Fruit fly (Drosophila melanogaster) whole organism, embryonic: Measurements from ENCODE around the gene CG42232.
A peak's percentile ranks its signal among the peaks of the same experiment; 100 is the strongest.

ENCODE experiments used
- ATbp ChIP-seq: fragments of 200-800 bp; sonication (Bioruptor generic); optimal IDR thresholded peaks from 2 replicates; lab custom pipeline; 2017; ENCODE audit warnings: missing biosample characterization, mild to moderate bottlenecking, missing genetic modification characterization, missing genetic modification reagents
- Asciz ChIP-seq: fragments of 200-800 bp; sonication (Bioruptor generic); optimal IDR thresholded peaks from 2 replicates; lab custom pipeline; 2017; ENCODE audit warnings: missing biosample characterization, mild to moderate bottlenecking, missing genetic modification characterization, missing genetic modification reagents
- CG10979 ChIP-seq: fragments of 200-800 bp; sonication (Bioruptor generic); optimal IDR thresholded peaks from 2 replicates; lab custom pipeline; 2018; ENCODE audit warnings: missing biosample characterization, mild to moderate bottlenecking, missing genetic modification characterization, moderate library complexity
- CG13775 ChIP-seq: fragments of 200-800 bp; sonication (Bioruptor generic); optimal IDR thresholded peaks from 3 replicates; lab custom pipeline; 2017; ENCODE audit warnings: missing biosample characterization, mild to moderate bottlenecking, missing genetic modification characterization
- CG14860 ChIP-seq: fragments of 200-800 bp; sonication (Bioruptor generic); IDR thresholded peaks from 3 replicates; pipeline ENCODE4 v1.3.6; 2022; ENCODE audit warnings: missing biosample characterization, missing genetic modification characterization; ENCODE audit not compliant: partially characterized antibody
- CG14965 ChIP-seq: fragments of 200-800 bp; sonication (Bioruptor generic); optimal IDR thresholded peaks from 2 replicates; lab custom pipeline; 2016; ENCODE audit warnings: missing biosample characterization, missing genetic modification characterization, borderline replicate concordance
- CG15601 ChIP-seq: fragments of 200-800 bp; sonication (Bioruptor generic); optimal IDR thresholded peaks from 3 replicates; lab custom pipeline; 2019; ENCODE audit warnings: missing biosample characterization, mild to moderate bottlenecking, missing genetic modification characterization, moderate library complexity
- CG2712 ChIP-seq: fragments of 200-800 bp; optimal IDR thresholded peaks from 3 replicates; lab custom pipeline; 2019; ENCODE audit warnings: missing biosample characterization, mild to moderate bottlenecking, missing genetic modification characterization, moderate library complexity
- CG3726 ChIP-seq: fragments of 200-800 bp; sonication (Bioruptor generic); IDR thresholded peaks from 3 replicates; pipeline ENCODE4, ENCODE4 v1.3.6; 2022; ENCODE audit warnings: missing biosample characterization, missing genetic modification characterization
- CG3995 ChIP-seq: fragments of 200-800 bp; sonication (Bioruptor generic); optimal IDR thresholded peaks from 3 replicates; lab custom pipeline; 2016; ENCODE audit warnings: missing biosample characterization, missing genetic modification characterization
- CG4424 ChIP-seq: fragments of 200-800 bp; sonication (Bioruptor generic); optimal IDR thresholded peaks from 3 replicates; lab custom pipeline; 2016; ENCODE audit warnings: missing biosample characterization, missing genetic modification characterization
- CG4820 ChIP-seq: fragments of 200-800 bp; sonication (Bioruptor generic); optimal IDR thresholded peaks from 3 replicates; lab custom pipeline; 2016; ENCODE audit warnings: missing biosample characterization, missing genetic modification characterization
- CG6654 ChIP-seq: fragments of 200-800 bp; sonication (Bioruptor generic); optimal IDR thresholded peaks from 2 replicates; lab custom pipeline; 2017; ENCODE audit warnings: missing biosample characterization, mild to moderate bottlenecking, missing genetic modification characterization
- CG7839 ChIP-seq: fragments of 200-800 bp; sonication (Bioruptor generic); optimal IDR thresholded peaks from 3 replicates; lab custom pipeline; 2018; ENCODE audit warnings: missing biosample characterization, mild to moderate bottlenecking, missing genetic modification characterization, moderate library complexity
- Doc2 ChIP-seq: fragments of 200-800 bp; sonication (Bioruptor generic); IDR thresholded peaks from 2 replicates; pipeline ENCODE4 v1.3.6; 2022; ENCODE audit warnings: missing biosample characterization, missing genetic modification characterization
- Elba2 ChIP-seq: fragments of 200-800 bp; sonication (Bioruptor generic); optimal IDR thresholded peaks from 3 replicates; lab custom pipeline; 2016; ENCODE audit warnings: missing biosample characterization, missing genetic modification characterization
- Gug ChIP-seq: fragments of 200-800 bp; sonication (Bioruptor generic); IDR thresholded peaks from 4 replicates; pipeline ENCODE4 v1.3.6; 2022; ENCODE audit warnings: missing biosample characterization, missing genetic modification characterization
- HLH3B ChIP-seq: fragments of 200-800 bp; sonication (Bioruptor generic); IDR thresholded peaks from 2 replicates; pipeline ENCODE4 v1.3.6; 2022; ENCODE audit warnings: missing biosample characterization, missing genetic modification characterization
- HmgD ChIP-seq: fragments of 200-800 bp; sonication (Bioruptor generic); optimal IDR thresholded peaks from 3 replicates; lab custom pipeline; 2016; ENCODE audit warnings: missing biosample characterization, missing genetic modification characterization
- Lhr ChIP-seq: fragments of 200-800 bp; sonication (Bioruptor generic); optimal IDR thresholded peaks from 3 replicates; lab custom pipeline; 2017; ENCODE audit warnings: mild to moderate bottlenecking, missing biosample characterization, missing genetic modification reagents, missing genetic modification characterization
- Med ChIP-seq: fragments of 200-800 bp; sonication (Bioruptor generic); peaks from one replicate; lab custom pipeline; 2016; ENCODE audit warnings: missing biosample characterization, missing genetic modification characterization, mild to moderate bottlenecking, inconsistent platforms, moderate library complexity
- NC2β ChIP-seq: fragments of 200-800 bp; sonication (Bioruptor generic); optimal IDR thresholded peaks from 2 replicates; lab custom pipeline; 2016; ENCODE audit warnings: missing biosample characterization, missing genetic modification characterization
- Opbp ChIP-seq: fragments of 200-800 bp; sonication (Bioruptor generic); IDR thresholded peaks from 3 replicates; pipeline ENCODE4 v1.3.6; 2022; ENCODE audit warnings: missing biosample characterization, missing genetic modification characterization; ENCODE audit not compliant: partially characterized antibody
- PHDP ChIP-seq: fragments of 200-800 bp; sonication (Bioruptor generic); optimal IDR thresholded peaks from 3 replicates; lab custom pipeline; 2018; ENCODE audit warnings: missing biosample characterization, mild to moderate bottlenecking, missing genetic modification characterization, moderate library complexity
- Ptx1 ChIP-seq: fragments of 200-800 bp; sonication (Bioruptor generic); IDR thresholded peaks from 2 replicates; pipeline ENCODE4 v1.3.6; 2022; ENCODE audit warnings: missing biosample characterization, missing genetic modification characterization
- Rx ChIP-seq: fragments of 200-800 bp; sonication (Bioruptor generic); IDR thresholded peaks from 2 replicates; pipeline ENCODE4 v1.3.6; 2022; ENCODE audit warnings: missing biosample characterization, missing genetic modification characterization
- Usf ChIP-seq: fragments of 200-800 bp; sonication (Bioruptor generic); optimal IDR thresholded peaks from 2 replicates; lab custom pipeline; 2017; ENCODE audit warnings: missing genotype, missing biosample characterization, missing genetic modification characterization
- ase ChIP-seq: fragments of 200-800 bp; sonication (Bioruptor generic); IDR thresholded peaks from 3 replicates; pipeline ENCODE4 v1.3.6; 2022; ENCODE audit warnings: missing biosample characterization, missing genetic modification characterization
- bcd ChIP-seq: fragments of 200-800 bp; sonication (Bioruptor generic); optimal IDR thresholded peaks from 2 replicates; lab custom pipeline; 2017; ENCODE audit warnings: missing biosample characterization, mild to moderate bottlenecking, missing genetic modification characterization
- br ChIP-seq: fragments of >200 bp; optimal IDR thresholded peaks from 2 replicates; lab custom pipeline; 2017
- cg ChIP-seq: fragments of 200-800 bp; sonication (Bioruptor generic); optimal IDR thresholded peaks from 3 replicates; lab custom pipeline; 2019; ENCODE audit warnings: missing biosample characterization, mild to moderate bottlenecking, missing genetic modification characterization, moderate library complexity
- chn ChIP-seq: fragments of 200-800 bp; sonication (Bioruptor generic); optimal IDR thresholded peaks from 2 replicates; lab custom pipeline; 2016; ENCODE audit warnings: missing biosample characterization, missing genetic modification characterization
- ci ChIP-seq: fragments of 200-800 bp; sonication (Bioruptor generic); IDR thresholded peaks from 3 replicates; pipeline ENCODE4 v1.3.6; 2022; ENCODE audit warnings: missing biosample characterization, missing genetic modification characterization
- cwo ChIP-seq: fragments of 200-800 bp; sonication (Bioruptor generic); optimal IDR thresholded peaks from 3 replicates; lab custom pipeline; 2017; ENCODE audit warnings: missing biosample characterization, missing genetic modification characterization, mild to moderate bottlenecking, moderate library complexity, missing genetic modification reagents
- ewg ChIP-seq: fragments of 200-800 bp; sonication (Bioruptor generic); optimal IDR thresholded peaks from 3 replicates; lab custom pipeline; 2017; ENCODE audit warnings: mild to moderate bottlenecking, missing biosample characterization, missing genetic modification reagents, missing genetic modification characterization
- fd102C ChIP-seq: fragments of 200-800 bp; sonication (Bioruptor generic); optimal IDR thresholded peaks from 2 replicates; lab custom pipeline; 2018; ENCODE audit warnings: missing biosample characterization, mild to moderate bottlenecking, missing genetic modification characterization, moderate library complexity
- ftz-f1 ChIP-seq: fragments of 200-800 bp; sonication (Bioruptor generic); optimal IDR thresholded peaks from 2 replicates; lab custom pipeline; 2016; ENCODE audit warnings: missing biosample characterization, missing genetic modification characterization
- ind ChIP-seq: fragments of 200-800 bp; sonication (Bioruptor generic); optimal IDR thresholded peaks from 3 replicates; lab custom pipeline; 2016; ENCODE audit warnings: missing biosample characterization, missing genetic modification characterization
- inv ChIP-seq: fragments of 200-800 bp; sonication (Bioruptor generic); IDR thresholded peaks from 2 replicates; pipeline ENCODE4 v1.3.6; 2022; ENCODE audit warnings: missing biosample characterization, missing genetic modification characterization; ENCODE audit not compliant: partially characterized antibody
- onecut ChIP-seq: fragments of 200-800 bp; sonication (Bioruptor generic); IDR thresholded peaks from 2 replicates; pipeline ENCODE4 v1.3.6; 2022; ENCODE audit warnings: missing biosample characterization, missing genetic modification characterization
- pan ChIP-seq, 4 experiments: fragments of >200 bp in 3 of 4; fragments of 200-800 bp in 1 of 4; sonication (Bioruptor generic) in 1 of 4; optimal IDR thresholded peaks in 3 of 4; IDR thresholded peaks in 1 of 4; 2 replicates each; pipeline versions ENCODE4 v1.3.6 to Lab custom; 2017 to 2022; ENCODE audit warnings: missing biosample characterization in 2 of 4, missing genetic modification characterization in 2 of 4, mixed read lengths in 1 of 4
- pho ChIP-seq: fragments of 200-800 bp; sonication (Bioruptor generic); optimal IDR thresholded peaks from 2 replicates; lab custom pipeline; 2016; ENCODE audit warnings: missing biosample characterization, missing genetic modification characterization
- prd ChIP-seq, 3 experiments: fragments of >200 bp in 2 of 3; fragments of 200-800 bp in 1 of 3; sonication (Bioruptor generic) in 1 of 3; optimal IDR thresholded peaks in 2 of 3; IDR thresholded peaks in 1 of 3; 2 replicates in 2 of 3; 3 replicates in 1 of 3; pipeline versions ENCODE4 v1.3.6 to Lab custom; 2017 to 2022; ENCODE audit warnings: missing biosample characterization in 1 of 3, missing genetic modification characterization in 1 of 3
- row ChIP-seq: fragments of 200-800 bp; sonication (Bioruptor generic); IDR thresholded peaks from 3 replicates; pipeline ENCODE4 v1.3.6; 2022; ENCODE audit warnings: missing biosample characterization, missing genetic modification characterization
- salm ChIP-seq: fragments of 200-800 bp; sonication (Bioruptor generic); optimal IDR thresholded peaks from 2 replicates; lab custom pipeline; 2018; ENCODE audit warnings: missing biosample characterization, mild to moderate bottlenecking, missing genetic modification characterization
- schlank ChIP-seq: fragments of 200-800 bp; sonication (Bioruptor generic); optimal IDR thresholded peaks from 2 replicates; lab custom pipeline; 2018; ENCODE audit warnings: missing biosample characterization, mild to moderate bottlenecking, missing genetic modification characterization
- sens-2 ChIP-seq: fragments of 200-800 bp; sonication (Bioruptor generic); IDR thresholded peaks from 2 replicates; pipeline ENCODE4 v1.3.6; 2022; ENCODE audit warnings: missing biosample characterization, missing genetic modification characterization
- trem ChIP-seq: fragments of 200-800 bp; optimal IDR thresholded peaks from 3 replicates; lab custom pipeline; 2019; ENCODE audit warnings: missing biosample characterization, mild to moderate bottlenecking, missing genetic modification characterization, moderate library complexity
- tup ChIP-seq: fragments of 200-800 bp; sonication (Bioruptor generic); optimal IDR thresholded peaks from 2 replicates; lab custom pipeline; 2016; ENCODE audit warnings: missing biosample characterization, mild to moderate bottlenecking, missing genetic modification characterization, moderate library complexity
- wek ChIP-seq: fragments of 200-800 bp; sonication (Bioruptor generic); optimal IDR thresholded peaks from 3 replicates; lab custom pipeline; 2018; ENCODE audit warnings: missing biosample characterization, mild to moderate bottlenecking, missing genetic modification characterization, moderate library complexity

Gene CG42232

dm6 chr3R:16510128-16510527 lies 40.7 kb upstream of the CG42232 start (continued):
- TF ChIP-seq pan (optimal IDR thresholded peaks at IDR 0.05; lab: Kevin White, UChicago) (no peak), pan (GFP tag; optimal IDR thresholded peaks at IDR 0.05 in 1 of 2, IDR thresholded peaks at IDR 0.05 in 1 of 2) (peak in 1 of 2 experiments; percentile 45), row (GFP tag; lab: Robert Waterston, UW) (peak; percentile 54; the same call in 2 of the 3 replicates), CG10979 (tag; lab: Kevin White, UChicago) (peak; percentile 70), cg (GFP tag; lab: Kevin White, UChicago) (no peak), chn (GFP tag; lab: Kevin White, UChicago) (no peak), cwo (GFP tag; lab: Kevin White, UChicago) (peak; percentile 7), CG14965 (no peak), HmgD (GFP tag; lab: Kevin White, UChicago) (no peak), PHDP (tag; lab: Kevin White, UChicago) (peak; percentile 53), Lhr (GFP tag; lab: Kevin White, UChicago) (no peak), trem (peak; percentile 2), Med (GFP tag; lab: Kevin White, UChicago) (peak; percentile 54), Elba2 (GFP tag; lab: Kevin White, UChicago) (no peak), Doc2 (GFP tag; lab: Robert Waterston, UW) (no peak), pho (no peak), sens-2 (GFP tag; lab: Robert Waterston, UW) (no peak), CG4820 (GFP tag; lab: Kevin White, UChicago) (peak; percentile 10), CG3995 (GFP tag; lab: Kevin White, UChicago) (no peak), ase (GFP tag; lab: Robert Waterston, UW) (no peak), onecut (GFP tag; lab: Robert Waterston, UW) (no peak), Gug (GFP tag; lab: Robert Waterston, UW) (no peak), ATbp (GFP tag; lab: Kevin White, UChicago) (peak; percentile 14), fd102C (GFP tag; lab: Kevin White, UChicago) (no peak), prd (optimal IDR thresholded peaks at IDR 0.05; lab: Kevin White, UChicago) (no peak), prd (GFP tag; IDR thresholded peaks at IDR 0.05; lab: Robert Waterston, UW) (no peak), NC2β (GFP tag; lab: Kevin White, UChicago) (no peak), ewg (GFP tag; lab: Kevin White, UChicago) (no peak), CG7839 (tag; lab: Kevin White, UChicago) (peak; percentile 60), ind (GFP tag; lab: Kevin White, UChicago) (no peak), Opbp (GFP tag; lab: Robert Waterston, UW) (no peak), schlank (tag; lab: Kevin White, UChicago) (no peak), CG2712 (peak; percentile 64), wek (GFP tag; lab: Kevin White, UChicago) (no peak), Ptx1 (peak; percentile 44; the same call in 1 of the 2 replicates), CG13775 (peak; percentile 11), CG3726 (GFP tag; lab: Robert Waterston, UW) (no peak), CG6654 (GFP tag; lab: Kevin White, UChicago) (no peak), Usf (GFP tag; lab: Kevin White, UChicago) (no peak), CG15601 (tag; lab: Kevin White, UChicago) (peak; percentile 36), ftz-f1 (no peak), salm (tag; lab: Kevin White, UChicago) (no peak), HLH3B (GFP tag; lab: Robert Waterston, UW) (no peak), inv (no peak), br (lab: Kevin White, UChicago) (no peak), tup (GFP tag; lab: Kevin White, UChicago) (no peak), CG14860 (GFP tag; lab: Robert Waterston, UW) (no peak), bcd (peak; percentile 6), Rx (GFP tag; lab: Robert Waterston, UW) (no peak), ci (GFP tag; lab: Robert Waterston, UW) (no peak), Asciz (peak; percentile 24), CG4424 (GFP tag; lab: Kevin White, UChicago) (peak; percentile 8)
